Worm (Caenorhabditis elegans) whole organism, early embryonic: Measurements from ENCODE around the gene swsn-4.

ENCODE experiments used
- B0310.2 ChIP-seq: sonication (generic microtip); optimal IDR thresholded peaks from 2 replicates; lab custom pipeline; 2016; ENCODE audit warnings: mild to moderate bottlenecking, missing genetic modification characterization, missing compliant biosample characterization
- F13C5.2 ChIP-seq: sonication (generic microtip); optimal IDR thresholded peaks from 2 replicates; lab custom pipeline; 2017; ENCODE audit warnings: mild to moderate bottlenecking, missing genetic modification characterization, inconsistent platforms, missing compliant biosample characterization
- ama-1 ChIP-seq: fragments of 150-350 bp; optimal IDR thresholded peaks from 2 replicates; lab custom pipeline; 2014
- ceh-13 ChIP-seq: fragments of 200-800 bp; sonication (Bioruptor generic); optimal IDR thresholded peaks from 2 replicates; lab custom pipeline; 2018; ENCODE audit warnings: mild to moderate bottlenecking, missing genetic modification characterization, missing compliant biosample characterization
- ets-7 ChIP-seq: sonication (generic microtip); optimal IDR thresholded peaks from 2 replicates; lab custom pipeline; 2016; ENCODE audit warnings: missing genotype, missing genetic modification characterization, missing compliant biosample characterization
- flt-1 ChIP-seq: fragments of 200-800 bp; sonication (Bioruptor generic); IDR thresholded peaks from 2 replicates; pipeline ENCODE4 v1.3.6; 2022; ENCODE audit warnings: missing genetic modification characterization, missing compliant biosample characterization
- hmbx-1 ChIP-seq: sonication (generic microtip); optimal IDR thresholded peaks from 2 replicates; lab custom pipeline; 2016; ENCODE audit warnings: mild to moderate bottlenecking, missing genetic modification characterization, missing compliant biosample characterization
- hnd-1 ChIP-seq: sonication (generic microtip); optimal IDR thresholded peaks from 2 replicates; lab custom pipeline; 2016; ENCODE audit warnings: missing genetic modification characterization, missing compliant biosample characterization
- scrt-1 ChIP-seq: fragments of 200-800 bp; sonication (Bioruptor generic); IDR thresholded peaks from 2 replicates; pipeline ENCODE4 v1.3.6; 2022; ENCODE audit warnings: missing genetic modification characterization, missing compliant biosample characterization
- sea-1 ChIP-seq: fragments of 200-800 bp; sonication (Bioruptor generic); conservative IDR thresholded peaks from 2 replicates; pipeline ENCODE4 v1.3.6; 2022; ENCODE audit warnings: missing genetic modification characterization, missing compliant biosample characterization
- tbx-11 ChIP-seq: fragments of 200-800 bp; sonication (Bioruptor generic); IDR thresholded peaks from 2 replicates; pipeline ENCODE4 v1.3.6; 2022; ENCODE audit warnings: missing genetic modification characterization, missing compliant biosample characterization
- tbx-37 ChIP-seq: fragments of 200-800 bp; sonication (Bioruptor generic); conservative IDR thresholded peaks from 2 replicates; pipeline ENCODE4 v1.3.6; 2022; ENCODE audit warnings: missing genetic modification reagents, missing genetic modification characterization, missing compliant biosample characterization
- tra-4 ChIP-seq: sonication (generic microtip); optimal IDR thresholded peaks from 2 replicates; lab custom pipeline; 2017; ENCODE audit warnings: missing genetic modification characterization, missing compliant biosample characterization

DNA sequence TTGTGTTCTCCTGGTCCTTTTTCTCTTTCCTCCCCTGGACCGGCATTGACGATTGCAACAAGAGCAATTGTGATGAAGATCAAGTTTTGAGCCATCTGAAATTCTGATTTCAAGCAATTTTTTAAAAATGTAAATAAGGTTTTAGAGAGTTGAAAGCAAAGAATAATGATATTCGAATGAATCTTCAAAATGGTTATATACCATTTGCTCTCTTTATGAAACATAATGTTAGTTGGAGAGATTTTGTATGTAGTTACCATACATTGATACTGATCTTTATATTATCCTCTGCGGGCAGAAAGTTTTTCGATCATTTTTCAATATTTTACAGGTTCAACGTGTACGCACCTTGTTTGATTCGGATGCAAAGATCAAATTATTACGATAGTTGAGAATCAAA, 20.1 kb upstream of the swsn-4 start, which contains the start of gene srlf-24:
- TF ChIP-seq tbx-37 (GFP tag; lab: Robert Waterston, UW): no peak
- TF ChIP-seq tra-4 (tag; lab: Kevin White, UChicago): no peak
- TF ChIP-seq F13C5.2: no peak
- TF ChIP-seq ets-7 (tag; lab: Kevin White, UChicago): no peak
- TF ChIP-seq hmbx-1: no peak
- TF ChIP-seq scrt-1 (GFP tag; lab: Robert Waterston, UW): no peak
- no peak for TF ChIP-seq ama-1 (lab: Kevin White, UChicago)
- TF ChIP-seq B0310.2: no peak
- no peak for TF ChIP-seq sea-1 (GFP tag; lab: Robert Waterston, UW)
- TF ChIP-seq ceh-13: no peak
- no peak for TF ChIP-seq hnd-1 (tag; lab: Kevin White, UChicago)
- TF ChIP-seq flt-1 (GFP tag; lab: Robert Waterston, UW): no peak
- no peak for TF ChIP-seq tbx-11
